ENCODE assay signal across 1 fruit fly cellular context in genomic region chr3R:6467646-6468350, dm6.
TF ChIP-seq lines count a peak whose summit lies in the region.

No protein-coding gene starts in this region.

TF ChIP-seq in whole organism, embryonic, 481 proteins besides CTCF, POLR2A, EP300 and RAD21 (continued from another document and continues in another):
- TF ChIP-seq CG7963 (GFP tag; IDR thresholded peaks at IDR 0.05; lab: Robert Waterston, UW; ENCODE audit: partially characterized antibody) (no peak), Poxn (GFP tag; IDR thresholded peaks at IDR 0.05; lab: Robert Waterston, UW) (no peak), Usf (GFP tag; optimal IDR thresholded peaks at IDR 0.05; lab: Kevin White, UChicago) (no peak), Scr (GFP tag; IDR thresholded peaks at IDR 0.05; lab: Robert Waterston, UW; ENCODE audit: partially characterized antibody) (no peak), sc (optimal IDR thresholded peaks at IDR 0.05; lab: Kevin White, UChicago) (no peak), sc (GFP tag; optimal IDR thresholded peaks at IDR 0.05; lab: Kevin White, UChicago) (peak; percentile 55), CG9215 (GFP tag; IDR thresholded peaks at IDR 0.05; lab: Robert Waterston, UW) (no peak), al (GFP tag; IDR thresholded peaks at IDR 0.05; lab: Robert Waterston, UW) (no peak), CG17359 (tag; optimal IDR thresholded peaks at IDR 0.05; lab: Kevin White, UChicago) (peak; percentile 51), Sry-δ (GFP tag; optimal IDR thresholded peaks at IDR 0.05; lab: Kevin White, UChicago) (no peak), ssp (GFP tag; IDR thresholded peaks at IDR 0.05; lab: Robert Waterston, UW) (no peak), CG2889 (GFP tag; IDR thresholded peaks at IDR 0.05; lab: Robert Waterston, UW) (no peak), Trl (optimal IDR thresholded peaks at IDR 0.05; lab: Kevin White, UChicago) (peak; percentile 18 to 36), Trl (GFP tag; optimal IDR thresholded peaks at IDR 0.05; lab: Kevin White, UChicago) (peak; percentile 21), NC2α (GFP tag; optimal IDR thresholded peaks at IDR 0.05; lab: Kevin White, UChicago) (no peak), Dip3 (GFP tag; optimal IDR thresholded peaks at IDR 0.05; lab: Kevin White, UChicago) (no peak), sens-2 (GFP tag; IDR thresholded peaks at IDR 0.05; lab: Robert Waterston, UW) (no peak), dmrt99B (tag; optimal IDR thresholded peaks at IDR 0.05; lab: Kevin White, UChicago) (peak; percentile 52), slou (GFP tag; optimal IDR thresholded peaks at IDR 0.05; lab: Kevin White, UChicago) (no peak), insv (GFP tag; optimal IDR thresholded peaks at IDR 0.05; lab: Kevin White, UChicago) (no peak), CG16813 (GFP tag; IDR thresholded peaks at IDR 0.05; lab: Robert Waterston, UW; ENCODE audit: partially characterized antibody) (no peak), CG15514 (GFP tag; optimal IDR thresholded peaks at IDR 0.05; lab: Kevin White, UChicago) (no peak), CG13287 (GFP tag; IDR thresholded peaks at IDR 0.05; lab: Robert Waterston, UW; ENCODE audit: partially characterized antibody) (no peak), grn (GFP tag; optimal IDR thresholded peaks at IDR 0.05; lab: Kevin White, UChicago) (no peak), sens (GFP tag; lab: Kevin White, UChicago) (peak; percentile 87), CG42726 (GFP tag; IDR thresholded peaks at IDR 0.05; lab: Robert Waterston, UW; ENCODE audit: partially characterized antibody) (no peak), Ets97D (GFP tag; optimal IDR thresholded peaks at IDR 0.05; lab: Kevin White, UChicago) (no peak), en (GFP tag; optimal IDR thresholded peaks at IDR 0.05; lab: Kevin White, UChicago) (peak; percentile 8), Dfd (GFP tag; optimal IDR thresholded peaks at IDR 0.05; lab: Kevin White, UChicago) (no peak), Awh (GFP tag; IDR thresholded peaks at IDR 0.05; lab: Robert Waterston, UW) (no peak), Lpt (GFP tag; optimal IDR thresholded peaks at IDR 0.05; lab: Kevin White, UChicago) (no peak), CG3838 (GFP tag; optimal IDR thresholded peaks at IDR 0.05; lab: Kevin White, UChicago) (no peak), ems (GFP tag; optimal IDR thresholded peaks at IDR 0.05; lab: Kevin White, UChicago) (no peak), CG10209 (GFP tag; optimal IDR thresholded peaks at IDR 0.05; lab: Kevin White, UChicago) (peak; percentile 58), CG17912 (GFP tag; optimal IDR thresholded peaks at IDR 0.05; lab: Kevin White, UChicago) (no peak), Oli (tag; optimal IDR thresholded peaks at IDR 0.05; lab: Kevin White, UChicago) (peak; percentile 77), Side (GFP tag; optimal IDR thresholded peaks at IDR 0.05; lab: Kevin White, UChicago) (no peak), unc-4 (GFP tag; IDR thresholded peaks at IDR 0.05; lab: Robert Waterston, UW; ENCODE audit: partially characterized antibody) (no peak), tgo (GFP tag; IDR thresholded peaks at IDR 0.05; lab: Robert Waterston, UW) (no peak), CG4854 (GFP tag; optimal IDR thresholded peaks at IDR 0.05; lab: Kevin White, UChicago) (no peak), ewg (GFP tag; optimal IDR thresholded peaks at IDR 0.05; lab: Kevin White, UChicago) (peak; percentile 48), cg (GFP tag; optimal IDR thresholded peaks at IDR 0.05; lab: Kevin White, UChicago) (no peak), CG2120 (GFP tag; optimal IDR thresholded peaks at IDR 0.05; lab: Kevin White, UChicago) (peak; percentile 44), sr (GFP tag; IDR thresholded peaks at IDR 0.05; lab: Robert Waterston, UW) (no peak), CG10462 (GFP tag; optimal IDR thresholded peaks at IDR 0.05; lab: Kevin White, UChicago) (peak; percentile 0), NfI (GFP tag; optimal IDR thresholded peaks at IDR 0.05; lab: Kevin White, UChicago) (peak; percentile 61), Vsx1 (GFP tag; optimal IDR thresholded peaks at IDR 0.05; lab: Kevin White, UChicago) (no peak), Hmx (GFP tag; optimal IDR thresholded peaks at IDR 0.05; lab: Kevin White, UChicago) (no peak), wdn (GFP tag; IDR thresholded peaks at IDR 0.05; lab: Robert Waterston, UW) (no peak), CG6854 (GFP tag; optimal IDR thresholded peaks at IDR 0.05; lab: Kevin White, UChicago) (no peak), Pdp1 (GFP tag; optimal IDR thresholded peaks at IDR 0.05; lab: Kevin White, UChicago) (peak in 1 of 2 experiments; percentile 51), CG17186 (GFP tag; optimal IDR thresholded peaks at IDR 0.05; lab: Kevin White, UChicago) (no peak), CG6683 (GFP tag; optimal IDR thresholded peaks at IDR 0.05; lab: Kevin White, UChicago) (no peak), CG6654 (GFP tag; optimal IDR thresholded peaks at IDR 0.05; lab: Kevin White, UChicago) (no peak), Dp (GFP tag; optimal IDR thresholded peaks at IDR 0.05; lab: Kevin White, UChicago) (no peak), Deaf1 (tag; optimal IDR thresholded peaks at IDR 0.05; lab: Kevin White, UChicago) (no peak), Taf1 (GFP tag; IDR thresholded peaks at IDR 0.05; lab: Robert Waterston, UW) (no peak), CG11085 (GFP tag; IDR thresholded peaks at IDR 0.05; lab: Robert Waterston, UW) (no peak), Meics (GFP tag; optimal IDR thresholded peaks at IDR 0.05; lab: Kevin White, UChicago) (no peak), PHDP (tag; optimal IDR thresholded peaks at IDR 0.05; lab: Kevin White, UChicago) (peak; percentile 67), CG9817 (tag; optimal IDR thresholded peaks at IDR 0.05; lab: Kevin White, UChicago) (peak; percentile 51), CG10543 (GFP tag; optimal IDR thresholded peaks at IDR 0.05; lab: Kevin White, UChicago) (no peak), CG4360 (GFP tag; IDR thresholded peaks at IDR 0.05; lab: Robert Waterston, UW) (no peak), CG8290 (GFP tag; optimal IDR thresholded peaks at IDR 0.05; lab: Kevin White, UChicago) (no peak), CG8290 (tag; optimal IDR thresholded peaks at IDR 0.05; lab: Kevin White, UChicago) (peak in 1 of 2 experiments; percentile 15), Hr78 (GFP tag; optimal IDR thresholded peaks at IDR 0.05; lab: Kevin White, UChicago) (peak in 1 of 2 experiments; percentile 57), CkIIα-i1 (GFP tag; IDR thresholded peaks at IDR 0.05; lab: Robert Waterston, UW) (no peak), CG31365 (tag; optimal IDR thresholded peaks at IDR 0.05; lab: Kevin White, UChicago) (no peak), Mes4 (GFP tag; optimal IDR thresholded peaks at IDR 0.05; lab: Kevin White, UChicago) (peak; percentile 36), pum (GFP tag; optimal IDR thresholded peaks at IDR 0.05; lab: Kevin White, UChicago) (no peak), HmgZ (tag; optimal IDR thresholded peaks at IDR 0.05; lab: Kevin White, UChicago) (peak; percentile 9), tap (tag; optimal IDR thresholded peaks at IDR 0.05; lab: Kevin White, UChicago) (no peak), CG18262 (tag; optimal IDR thresholded peaks at IDR 0.05; lab: Kevin White, UChicago) (peak; percentile 13), eve (GFP tag; optimal IDR thresholded peaks at IDR 0.05; lab: Kevin White, UChicago) (peak in 1 of 2 experiments; percentile 86), NC2β (GFP tag; optimal IDR thresholded peaks at IDR 0.05; lab: Kevin White, UChicago) (no peak), CG8388 (GFP tag; optimal IDR thresholded peaks at IDR 0.05; lab: Kevin White, UChicago) (peak; percentile 69), CG9932 (GFP tag; IDR thresholded peaks at IDR 0.05; lab: Robert Waterston, UW) (no peak), seq (GFP tag; IDR thresholded peaks at IDR 0.05; lab: Robert Waterston, UW) (no peak), Bgb (GFP tag; IDR thresholded peaks at IDR 0.05; lab: Robert Waterston, UW; ENCODE audit: partially characterized antibody) (no peak), Six4 (GFP tag; optimal IDR thresholded peaks at IDR 0.05; lab: Kevin White, UChicago) (no peak), salm (tag; optimal IDR thresholded peaks at IDR 0.05; lab: Kevin White, UChicago) (peak; percentile 49), CG16779 (GFP tag; IDR thresholded peaks at IDR 0.05; lab: Robert Waterston, UW) (no peak), CG7745 (tag; optimal IDR thresholded peaks at IDR 0.05; lab: Kevin White, UChicago) (no peak), E2f2 (GFP tag; IDR thresholded peaks at IDR 0.05; lab: Robert Waterston, UW) (peak; percentile 41; the same call in 1 of the 2 replicates), HLH4C (GFP tag; IDR thresholded peaks at IDR 0.05; lab: Robert Waterston, UW; ENCODE audit: partially characterized antibody) (no peak), Dll (GFP tag; IDR thresholded peaks at IDR 0.05; lab: Robert Waterston, UW; ENCODE audit: partially characterized antibody) (no peak), trem (tag; optimal IDR thresholded peaks at IDR 0.05; lab: Kevin White, UChicago) (no peak), chm (GFP tag; IDR thresholded peaks at IDR 0.05; lab: Robert Waterston, UW) (no peak), ase (GFP tag; IDR thresholded peaks at IDR 0.05; lab: Robert Waterston, UW) (no peak), lilli (GFP tag; optimal IDR thresholded peaks at IDR 0.05; lab: Kevin White, UChicago) (peak; percentile 41), CG7987 (GFP tag; optimal IDR thresholded peaks at IDR 0.05; lab: Kevin White, UChicago) (no peak), stc (GFP tag; IDR thresholded peaks at IDR 0.05; lab: Robert Waterston, UW) (no peak), CG15601 (tag; optimal IDR thresholded peaks at IDR 0.05; lab: Kevin White, UChicago) (peak; percentile 85), HmgD (GFP tag; optimal IDR thresholded peaks at IDR 0.05; lab: Kevin White, UChicago) (no peak), CG4820 (GFP tag; optimal IDR thresholded peaks at IDR 0.05; lab: Kevin White, UChicago) (no peak), CG14667 (GFP tag; IDR thresholded peaks at IDR 0.05; lab: Robert Waterston, UW) (no peak), nerfin-2 (GFP tag; IDR thresholded peaks at IDR 0.05; lab: Robert Waterston, UW; ENCODE audit: partially characterized antibody) (no peak), CG12219 (GFP tag; optimal IDR thresholded peaks at IDR 0.05; lab: Kevin White, UChicago) (peak; percentile 67), CG9797 (GFP tag; optimal IDR thresholded peaks at IDR 0.05; lab: Kevin White, UChicago) (no peak), cas (GFP tag; IDR thresholded peaks at IDR 0.05; lab: Robert Waterston, UW) (no peak), Ravus (GFP tag; IDR thresholded peaks at IDR 0.05; lab: Robert Waterston, UW) (no peak), wor (GFP tag; IDR thresholded peaks at IDR 0.05; lab: Robert Waterston, UW) (peak; percentile 50; the same call in 1 of the 2 replicates), nom (GFP tag; optimal IDR thresholded peaks at IDR 0.05; lab: Kevin White, UChicago) (no peak), yki (optimal IDR thresholded peaks at IDR 0.05; lab: Kevin White, UChicago) (no peak), pho (GFP tag; optimal IDR thresholded peaks at IDR 0.05; lab: Kevin White, UChicago) (peak; percentile 25), vfl (GFP tag; optimal IDR thresholded peaks at IDR 0.05; lab: Kevin White, UChicago) (no peak), CHES-1-like (GFP tag; optimal IDR thresholded peaks at IDR 0.05; lab: Kevin White, UChicago) (no peak), CG2116 (GFP tag; optimal IDR thresholded peaks at IDR 0.05; lab: Kevin White, UChicago) (no peak), Opbp (GFP tag; IDR thresholded peaks at IDR 0.05; lab: Robert Waterston, UW; ENCODE audit: partially characterized antibody) (no peak), sob (GFP tag; IDR thresholded peaks at IDR 0.05; lab: Robert Waterston, UW) (no peak), fu2 (GFP tag; optimal IDR thresholded peaks at IDR 0.05; lab: Kevin White, UChicago) (no peak), CG2712 (tag; optimal IDR thresholded peaks at IDR 0.05; lab: Kevin White, UChicago) (no peak), fd64A (GFP tag; optimal IDR thresholded peaks at IDR 0.05; lab: Kevin White, UChicago) (no peak), crol (GFP tag; IDR thresholded peaks at IDR 0.05; lab: Robert Waterston, UW) (no peak), sug (tag; optimal IDR thresholded peaks at IDR 0.05; lab: Kevin White, UChicago) (peak; percentile 64), CG17829 (tag; optimal IDR thresholded peaks at IDR 0.05; lab: Kevin White, UChicago) (no peak), CG30020 (tag; optimal IDR thresholded peaks at IDR 0.05; lab: Kevin White, UChicago) (no peak), unpg (GFP tag; optimal IDR thresholded peaks at IDR 0.05; lab: Kevin White, UChicago) (peak; percentile 73), CG11560 (tag; IDR thresholded peaks at IDR 0.05; lab: Robert Waterston, UW) (no peak), CG13123 (GFP tag; optimal IDR thresholded peaks at IDR 0.05; lab: Kevin White, UChicago) (no peak), danr (GFP tag; IDR thresholded peaks at IDR 0.05; lab: Robert Waterston, UW) (no peak), org-1 (GFP tag; optimal IDR thresholded peaks at IDR 0.05; lab: Kevin White, UChicago) (peak; percentile 61), HLH54F (GFP tag; optimal IDR thresholded peaks at IDR 0.05; lab: Kevin White, UChicago) (peak; percentile 19), gro (GFP tag; optimal IDR thresholded peaks at IDR 0.05; lab: Kevin White, UChicago) (no peak), CG31388 (GFP tag; optimal IDR thresholded peaks at IDR 0.05; lab: Kevin White, UChicago) (no peak), Xrp1 (GFP tag; IDR thresholded peaks at IDR 0.05; lab: Robert Waterston, UW) (no peak), CG12236 (GFP tag; optimal IDR thresholded peaks at IDR 0.05; lab: Kevin White, UChicago) (peak; percentile 30), corto (GFP tag; optimal IDR thresholded peaks at IDR 0.05; lab: Kevin White, UChicago) (no peak), Xbp1 (GFP tag; optimal IDR thresholded peaks at IDR 0.05; lab: Kevin White, UChicago) (peak; percentile 56), chinmo (GFP tag; IDR thresholded peaks at IDR 0.05; lab: Robert Waterston, UW; ENCODE audit: partially characterized antibody) (no peak), bsh (GFP tag; optimal IDR thresholded peaks at IDR 0.05; lab: Kevin White, UChicago) (peak in 1 of 2 experiments; percentile 85), CG2129 (GFP tag; IDR thresholded peaks at IDR 0.05; lab: Robert Waterston, UW; ENCODE audit: partially characterized antibody) (no peak), stwl (tag; optimal IDR thresholded peaks at IDR 0.05; lab: Kevin White, UChicago) (no peak), ranshi (GFP tag; IDR thresholded peaks at IDR 0.05; lab: Robert Waterston, UW) (no peak), Hsf (GFP tag; optimal IDR thresholded peaks at IDR 0.05; lab: Kevin White, UChicago) (peak; percentile 52), gcm2 (GFP tag; optimal IDR thresholded peaks at IDR 0.05; lab: Kevin White, UChicago) (no peak), fd102C (GFP tag; optimal IDR thresholded peaks at IDR 0.05; lab: Kevin White, UChicago) (no peak)
